Fruit fly (Drosophila melanogaster): Measurements from ENCODE around the gene CG31016.
A peak's percentile ranks its signal among the peaks of the same experiment; 100 is the strongest.

Gene CG31016

dm6 chr3R:30600154-30601009, 5.6 kb upstream of the CG31016 start (continued):
- TF ChIP-seq Hr38 (GFP tag; optimal IDR thresholded peaks at IDR 0.05), result no peak
- peak; percentile 98 for TF ChIP-seq vri (GFP tag; optimal IDR thresholded peaks at IDR 0.05)
- peak; percentile 57 to 80 for TF ChIP-seq ss (GFP tag; optimal IDR thresholded peaks at IDR 0.05)
- TF ChIP-seq CG6163 (GFP tag; IDR thresholded peaks at IDR 0.05), result peak; percentile 98
- TF ChIP-seq net (GFP tag; optimal IDR thresholded peaks at IDR 0.05), result peak; percentile 95
- peak; percentile 91 for TF ChIP-seq OdsH (GFP tag; optimal IDR thresholded peaks at IDR 0.05)
- peak; percentile 97 for TF ChIP-seq CG15336 (GFP tag; IDR thresholded peaks at IDR 0.05)
- peak; percentile 95 for TF ChIP-seq CG8119 (GFP tag; IDR thresholded peaks at IDR 0.05)
- peak; percentile 84 for TF ChIP-seq CG10669 (GFP tag; optimal IDR thresholded peaks at IDR 0.05)
- TF ChIP-seq Met (GFP tag; optimal IDR thresholded peaks at IDR 0.05), result peak; percentile 93
- peak; percentile 94 for TF ChIP-seq CG7368 (GFP tag; optimal IDR thresholded peaks at IDR 0.05)
- peak; percentile 75 for TF ChIP-seq Sox15 (GFP tag; optimal IDR thresholded peaks at IDR 0.05)
- peak; percentile 66 for TF ChIP-seq dac (GFP tag; optimal IDR thresholded peaks at IDR 0.05)
- TF ChIP-seq CG6854 (GFP tag; optimal IDR thresholded peaks at IDR 0.05), result peak; percentile 24
- TF ChIP-seq spab (GFP tag; optimal IDR thresholded peaks at IDR 0.05), result peak; percentile 65
- TF ChIP-seq topi (GFP tag; optimal IDR thresholded peaks at IDR 0.05), result peak; percentile 94
- peak; percentile 81 for TF ChIP-seq CG1621 (tag; optimal IDR thresholded peaks at IDR 0.05)
- TF ChIP-seq CG16779 (tag; optimal IDR thresholded peaks at IDR 0.05), result peak; percentile 87
- TF ChIP-seq CG32006 (GFP tag; optimal IDR thresholded peaks at IDR 0.05), result peak; percentile 90
- TF ChIP-seq fd85E (GFP tag; optimal IDR thresholded peaks at IDR 0.05), result peak; percentile 68
- peak; percentile 88 for TF ChIP-seq cyc (GFP tag; optimal IDR thresholded peaks at IDR 0.05)
- peak; percentile 74 to 89 for TF ChIP-seq salr (GFP tag; optimal IDR thresholded peaks at IDR 0.05)

DNA sequence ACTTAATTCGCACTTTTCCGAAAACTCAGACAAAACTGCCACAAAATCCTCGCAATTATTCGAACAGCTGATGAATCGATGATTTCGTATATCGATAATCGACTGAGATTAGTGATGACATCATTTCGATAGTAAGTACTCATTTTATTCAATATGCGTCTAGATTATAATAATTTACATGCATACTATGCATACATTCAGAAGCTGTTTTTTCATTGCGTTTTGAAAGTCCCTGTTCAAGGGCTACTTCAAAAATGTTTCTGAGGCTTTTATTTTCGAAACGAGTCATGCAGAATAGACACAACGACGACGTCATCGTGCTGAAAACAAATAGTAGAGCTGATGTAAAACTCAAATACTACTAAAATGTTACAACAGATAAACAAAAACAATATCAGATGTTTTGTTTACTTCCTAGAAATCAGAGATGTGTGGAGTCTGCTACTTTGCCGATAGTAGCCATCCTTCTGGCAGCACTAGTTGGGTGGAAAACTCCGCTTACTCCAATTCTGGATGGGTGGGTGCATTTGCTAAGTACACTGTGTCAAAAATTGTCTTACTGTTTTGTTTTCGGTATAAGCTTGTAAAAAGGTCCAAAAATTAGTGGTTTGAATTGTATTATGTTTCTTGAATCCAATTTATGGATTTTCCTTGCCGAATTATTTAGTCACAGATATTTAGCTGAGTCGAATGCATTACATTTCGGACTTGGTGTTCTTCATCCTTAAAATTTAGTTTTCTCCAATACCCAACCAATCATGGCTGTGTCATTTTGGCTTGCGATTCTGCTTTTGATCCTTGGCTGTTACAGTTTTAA, 4.3 kb upstream of the CG31016 start, which contains the start of the genes CG2246 and CG31021:
CG2246 (minus strand) TSS at position 50 of the 817 bp plus-strand sequence.
CG31021 (plus strand) TSS at position 767 of the 817 bp plus-strand sequence.
- peak; percentile 30 for TF ChIP-seq cyc (GFP tag; optimal IDR thresholded peaks at IDR 0.05)
- TF ChIP-seq spab (GFP tag; optimal IDR thresholded peaks at IDR 0.05), result no peak
- no peak for TF ChIP-seq Hr38 (GFP tag; optimal IDR thresholded peaks at IDR 0.05)
- peak; percentile 0 for TF ChIP-seq Sox102F (GFP tag; optimal IDR thresholded peaks at IDR 0.05)
- TF ChIP-seq CG4318 (GFP tag; optimal IDR thresholded peaks at IDR 0.05), result no peak
- TF ChIP-seq CG3919 (GFP tag; optimal IDR thresholded peaks at IDR 0.05), result peak; percentile 14
- peak; percentile 58 for TF ChIP-seq CG10631 (GFP tag; optimal IDR thresholded peaks at IDR 0.05)
- peak; percentile 52 for TF ChIP-seq esn (GFP tag; optimal IDR thresholded peaks at IDR 0.05)
- peak; percentile 55 for TF ChIP-seq lz (GFP tag; optimal IDR thresholded peaks at IDR 0.05)
- TF ChIP-seq CG34406 (GFP tag; optimal IDR thresholded peaks at IDR 0.05), result no peak
- TF ChIP-seq CG32006 (GFP tag; optimal IDR thresholded peaks at IDR 0.05), result no peak
- TF ChIP-seq topi (GFP tag; optimal IDR thresholded peaks at IDR 0.05), result peak; percentile 21
- TF ChIP-seq CG11902 (GFP tag; optimal IDR thresholded peaks at IDR 0.05), result peak; percentile 9
- TF ChIP-seq Hr39 (GFP tag; optimal IDR thresholded peaks at IDR 0.05), result peak; percentile 52
- TF ChIP-seq CG1621 (tag; optimal IDR thresholded peaks at IDR 0.05), result no peak
- TF ChIP-seq Smox (GFP tag; optimal IDR thresholded peaks at IDR 0.05), result peak; percentile 34
- peak; percentile 67 for TF ChIP-seq Eip78C (GFP tag)
- peak; percentile 27 for TF ChIP-seq Sox14 (GFP tag; optimal IDR thresholded peaks at IDR 0.05)
- peak; percentile 2 for TF ChIP-seq pdm3 (GFP tag; optimal IDR thresholded peaks at IDR 0.05)
- TF ChIP-seq Ets21C (GFP tag; optimal IDR thresholded peaks at IDR 0.05), result no peak
- TF ChIP-seq CG31627 (GFP tag; optimal IDR thresholded peaks at IDR 0.05), result peak; percentile 51
- TF ChIP-seq Blimp-1 (GFP tag; optimal IDR thresholded peaks at IDR 0.05), result no peak
- peak; percentile 29 for TF ChIP-seq Hr4 (GFP tag; optimal IDR thresholded peaks at IDR 0.05)
- peak; percentile 93 for TF ChIP-seq CG6808 (GFP tag; optimal IDR thresholded peaks at IDR 0.05)
- peak; percentile 14 for TF ChIP-seq CG10669 (GFP tag; optimal IDR thresholded peaks at IDR 0.05)
- TF ChIP-seq CG9139 (GFP tag; optimal IDR thresholded peaks at IDR 0.05), result no peak
- peak; percentile 11 for TF ChIP-seq CG6792 (GFP tag; optimal IDR thresholded peaks at IDR 0.05)
- no peak for TF ChIP-seq CG16779 (tag; optimal IDR thresholded peaks at IDR 0.05)
- TF ChIP-seq Sox15 (GFP tag; optimal IDR thresholded peaks at IDR 0.05), result no peak
- no peak for TF ChIP-seq achi (GFP tag; optimal IDR thresholded peaks at IDR 0.05)
- no peak for TF ChIP-seq ss (GFP tag; optimal IDR thresholded peaks at IDR 0.05)
- TF ChIP-seq eg (GFP tag; IDR thresholded peaks at IDR 0.05), result peak; percentile 47
- TF ChIP-seq acj6 (GFP tag; optimal IDR thresholded peaks at IDR 0.05), result peak; percentile 30
- TF ChIP-seq CG15336 (GFP tag; IDR thresholded peaks at IDR 0.05), result peak; percentile 32; the same call in 1 of the 2 replicates
- no peak for TF ChIP-seq Lpt (GFP tag; optimal IDR thresholded peaks at IDR 0.05)
